Worm (Caenorhabditis elegans): ENCODE results near the gene F41G3.3.

- TF ChIP-seq ama-1 (optimal IDR thresholded peaks at IDR 0.05), result no peak
- no peak for TF ChIP-seq lin-15B (tag; optimal IDR thresholded peaks at IDR 0.05)
- TF ChIP-seq elt-3 (tag; optimal IDR thresholded peaks at IDR 0.05), result no peak
- TF ChIP-seq nhr-11 (tag; optimal IDR thresholded peaks at IDR 0.05), result no peak
- no peak for TF ChIP-seq mdl-1 (tag; optimal IDR thresholded peaks at IDR 0.05)
- no peak for TF ChIP-seq ztf-11 (tag; optimal IDR thresholded peaks at IDR 0.05)
- no peak for TF ChIP-seq ceh-82 (tag; optimal IDR thresholded peaks at IDR 0.05)
- TF ChIP-seq sea-2 (GFP tag; optimal IDR thresholded peaks at IDR 0.05), result no peak
- no peak for TF ChIP-seq fkh-10 (GFP tag; optimal IDR thresholded peaks at IDR 0.05)
These were observed 4.3 kb upstream of the F41G3.3 start, which contains the start of gene F41G3.19 for ce11 chrII:6752027-6752426.
